Worm (Caenorhabditis elegans) whole organism, L1 larva: ENCODE results near the gene srj-21.

ENCODE experiments used
- aly-2 ChIP-seq: fragments of 150-350 bp; optimal IDR thresholded peaks from 2 replicates; lab custom pipeline; 2014; ENCODE audit warnings: missing biosample characterization, missing genetic modification characterization
- nhr-11 ChIP-seq: fragments of 150-350 bp; optimal IDR thresholded peaks from 2 replicates; lab custom pipeline; 2014; ENCODE audit warnings: missing biosample characterization, missing genetic modification characterization

- TF ChIP-seq aly-2 (tag; lab: Kevin White, UChicago) (no peak), nhr-11 (tag; lab: Kevin White, UChicago) (no peak)
Measured at ce11 chrV:10709385-10709784, 35.7 kb upstream of the srj-21 start.
